Fruit fly (Drosophila melanogaster) whole organism, embryonic: Measurements from ENCODE around the gene CG11891.

Experiments used
- Atf6 ChIP-seq: fragments of 200-800 bp; sonication (Bioruptor generic); IDR thresholded peaks from 2 replicates; pipeline ENCODE4 v1.3.6; 2022; ENCODE audit warnings: missing biosample characterization, missing genetic modification characterization
- CG11560 ChIP-seq: fragments of 200-800 bp; sonication (Bioruptor generic); IDR thresholded peaks from 3 replicates; pipeline ENCODE4 v1.3.6; 2022; ENCODE audit warnings: missing biosample characterization, missing genetic modification characterization
- CG12659 ChIP-seq: fragments of 200-800 bp; sonication (Bioruptor generic); optimal IDR thresholded peaks from 3 replicates; lab custom pipeline; 2017; ENCODE audit warnings: mild to moderate bottlenecking, missing biosample characterization, missing genetic modification reagents, missing genetic modification characterization
- CG12769 ChIP-seq: fragments of 200-800 bp; sonication (Bioruptor generic); optimal IDR thresholded peaks from 2 replicates; lab custom pipeline; 2019; ENCODE audit warnings: missing biosample characterization, mild to moderate bottlenecking, missing genetic modification characterization, moderate library complexity
- CG13287 ChIP-seq: fragments of 200-800 bp; sonication (Bioruptor generic); IDR thresholded peaks from 2 replicates; pipeline ENCODE4 v1.3.6; 2022; ENCODE audit warnings: missing biosample characterization, missing genetic modification characterization; ENCODE audit not compliant: partially characterized antibody
- CG13894 ChIP-seq: fragments of 200-800 bp; sonication (Bioruptor generic); optimal IDR thresholded peaks from 3 replicates; lab custom pipeline; 2018; ENCODE audit warnings: missing biosample characterization, mild to moderate bottlenecking, missing genetic modification characterization, moderate library complexity
- CG15514 ChIP-seq: fragments of 200-800 bp; sonication (Bioruptor generic); optimal IDR thresholded peaks from 3 replicates; lab custom pipeline; 2017; ENCODE audit warnings: missing biosample characterization, missing genetic modification characterization, mild to moderate bottlenecking, moderate library complexity, missing genetic modification reagents
- CG1792 ChIP-seq: fragments of 200-800 bp; sonication (Bioruptor generic); optimal IDR thresholded peaks from 2 replicates; lab custom pipeline; 2016; ENCODE audit warnings: missing biosample characterization, missing genetic modification characterization
- CG42726 ChIP-seq: fragments of 200-800 bp; sonication (Bioruptor generic); IDR thresholded peaks from 2 replicates; pipeline ENCODE4 v1.3.6; 2022; ENCODE audit warnings: missing biosample characterization, missing genetic modification characterization; ENCODE audit not compliant: partially characterized antibody
- CG4360 ChIP-seq: fragments of 200-800 bp; sonication (Bioruptor generic); IDR thresholded peaks from 2 replicates; pipeline ENCODE4 v1.3.6; 2022; ENCODE audit warnings: missing biosample characterization, missing genetic modification characterization
- CG4404 ChIP-seq: fragments of 200-800 bp; sonication (Bioruptor generic); IDR thresholded peaks from 2 replicates; pipeline ENCODE4 v1.3.6; 2022; ENCODE audit warnings: missing biosample characterization, missing genetic modification characterization
- CG6765 ChIP-seq: fragments of 200-800 bp; sonication (Bioruptor generic); optimal IDR thresholded peaks from 3 replicates; lab custom pipeline; 2017; ENCODE audit warnings: missing biosample characterization, mild to moderate bottlenecking, missing genetic modification characterization
- CG9797 ChIP-seq: fragments of 200-800 bp; sonication (Bioruptor generic); optimal IDR thresholded peaks from 3 replicates; lab custom pipeline; 2018; ENCODE audit warnings: missing biosample characterization, mild to moderate bottlenecking, missing genetic modification characterization
- CG9817 ChIP-seq: fragments of 200-800 bp; sonication (Bioruptor generic); optimal IDR thresholded peaks from 2 replicates; lab custom pipeline; 2018; ENCODE audit warnings: missing biosample characterization, mild to moderate bottlenecking, missing genetic modification characterization, moderate library complexity
- CG9932 ChIP-seq: fragments of 200-800 bp; sonication (Bioruptor generic); IDR thresholded peaks from 2 replicates; pipeline ENCODE4 v1.3.6; 2022; ENCODE audit warnings: missing biosample characterization, missing genetic modification characterization
- Chrac-16 ChIP-seq: fragments of 200-800 bp; sonication (Bioruptor generic); optimal IDR thresholded peaks from 3 replicates; lab custom pipeline; 2016; ENCODE audit warnings: missing biosample characterization, missing genetic modification characterization
- Dbx ChIP-seq: fragments of 200-800 bp; sonication (Bioruptor generic); IDR thresholded peaks from 3 replicates; pipeline ENCODE4 v1.3.6; 2022; ENCODE audit warnings: missing biosample characterization, missing genetic modification characterization
- Dll ChIP-seq: fragments of 200-800 bp; sonication (Bioruptor generic); IDR thresholded peaks from 4 replicates; pipeline ENCODE4 v1.3.6; 2022; ENCODE audit warnings: missing biosample characterization, missing genetic modification characterization; ENCODE audit not compliant: partially characterized antibody
- Drgx ChIP-seq: fragments of 200-800 bp; sonication (Bioruptor generic); IDR thresholded peaks from 2 replicates; pipeline ENCODE4 v1.3.6; 2022; ENCODE audit warnings: missing biosample characterization, missing genetic modification characterization
- Eip74EF ChIP-seq, 2 experiments: fragments of 200-800 bp in 1 of 2; fragments of >200 bp in 1 of 2; sonication (Bioruptor generic) in 1 of 2; optimal IDR thresholded peaks; 2 replicates each; lab custom pipeline; 2017 to 2019; ENCODE audit warnings: missing biosample characterization in 2 of 2, missing genetic modification characterization in 2 of 2, mild to moderate bottlenecking in 1 of 2, moderate library complexity in 1 of 2
- HLHmδ ChIP-seq: fragments of 200-800 bp; sonication (Bioruptor generic); optimal IDR thresholded peaks from 2 replicates; lab custom pipeline; 2018; ENCODE audit warnings: missing biosample characterization, mild to moderate bottlenecking, missing genetic modification characterization, moderate library complexity
- Hand ChIP-seq: fragments of 200-800 bp; sonication (Bioruptor generic); optimal IDR thresholded peaks from 2 replicates; lab custom pipeline; 2017; ENCODE audit warnings: mild to moderate bottlenecking, missing biosample characterization, missing genetic modification reagents, missing genetic modification characterization
- Kr ChIP-seq: fragments of 200-800 bp; sonication (Bioruptor generic); optimal IDR thresholded peaks from 2 replicates; lab custom pipeline; 2017; ENCODE audit warnings: missing biosample characterization, mild to moderate bottlenecking, missing genetic modification characterization
- Med ChIP-seq: fragments of 200-800 bp; sonication (Bioruptor generic); peaks from one replicate; lab custom pipeline; 2016; ENCODE audit warnings: missing biosample characterization, missing genetic modification characterization, mild to moderate bottlenecking, inconsistent platforms, moderate library complexity
- Sox100B ChIP-seq: fragments of 200-800 bp; sonication (Bioruptor generic); optimal IDR thresholded peaks from 3 replicates; lab custom pipeline; 2018; ENCODE audit warnings: missing biosample characterization, mild to moderate bottlenecking, missing genetic modification characterization
- abd-A ChIP-seq: fragments of 200-800 bp; sonication (Bioruptor generic); optimal IDR thresholded peaks from 3 replicates; lab custom pipeline; 2019; ENCODE audit warnings: missing biosample characterization, mild to moderate bottlenecking, missing genetic modification characterization, moderate library complexity
- ap ChIP-seq: fragments of 200-800 bp; sonication (Bioruptor generic); IDR thresholded peaks from 2 replicates; pipeline ENCODE4 v1.3.6; 2022; ENCODE audit warnings: missing biosample characterization, missing genetic modification characterization
- ase ChIP-seq: fragments of 200-800 bp; sonication (Bioruptor generic); IDR thresholded peaks from 3 replicates; pipeline ENCODE4 v1.3.6; 2022; ENCODE audit warnings: missing biosample characterization, missing genetic modification characterization
- chinmo ChIP-seq: fragments of 200-800 bp; sonication (Bioruptor generic); IDR thresholded peaks from 4 replicates; pipeline ENCODE4 v1.3.6; 2022; ENCODE audit warnings: missing biosample characterization, missing genetic modification characterization; ENCODE audit not compliant: partially characterized antibody
- crc ChIP-seq: fragments of 200-800 bp; sonication (Bioruptor generic); optimal IDR thresholded peaks from 2 replicates; lab custom pipeline; 2016; ENCODE audit warnings: missing biosample characterization, missing genetic modification characterization
- crp ChIP-seq, 2 experiments: fragments of 200-800 bp; sonication (Bioruptor generic); optimal IDR thresholded peaks; 2 replicates in 1 of 2; 3 replicates in 1 of 2; lab custom pipeline; 2017; ENCODE audit warnings: missing biosample characterization in 2 of 2, missing genetic modification characterization in 2 of 2, mild to moderate bottlenecking in 1 of 2, moderate library complexity in 1 of 2
- cwo ChIP-seq: fragments of 200-800 bp; sonication (Bioruptor generic); optimal IDR thresholded peaks from 3 replicates; lab custom pipeline; 2017; ENCODE audit warnings: missing biosample characterization, missing genetic modification characterization, mild to moderate bottlenecking, moderate library complexity, missing genetic modification reagents
- knrl ChIP-seq: fragments of 200-800 bp; sonication (Bioruptor generic); IDR thresholded peaks from 3 replicates; pipeline ENCODE4 v1.3.6; 2022; ENCODE audit warnings: missing biosample characterization, missing genetic modification characterization; ENCODE audit not compliant: partially characterized antibody
- mirr ChIP-seq: fragments of 200-800 bp; sonication (Bioruptor generic); optimal IDR thresholded peaks from 3 replicates; lab custom pipeline; 2018; ENCODE audit warnings: missing biosample characterization, mild to moderate bottlenecking, missing genetic modification characterization
- nmo ChIP-seq: fragments of 200-800 bp; sonication (Bioruptor generic); optimal IDR thresholded peaks from 2 replicates; lab custom pipeline; 2018; ENCODE audit warnings: missing biosample characterization, mild to moderate bottlenecking, missing genetic modification characterization, moderate library complexity
- nom ChIP-seq: fragments of 200-800 bp; sonication (Bioruptor generic); optimal IDR thresholded peaks from 2 replicates; lab custom pipeline; 2017; ENCODE audit warnings: missing biosample characterization, missing genetic modification characterization, mild to moderate bottlenecking, moderate library complexity, missing genetic modification reagents
- sd ChIP-seq: fragments of 200-800 bp; sonication (Bioruptor generic); optimal IDR thresholded peaks from 3 replicates; lab custom pipeline; 2018; ENCODE audit warnings: missing biosample characterization, mild to moderate bottlenecking, missing genetic modification characterization, moderate library complexity
- sug ChIP-seq: fragments of 200-800 bp; optimal IDR thresholded peaks from 2 replicates; lab custom pipeline; 2019; ENCODE audit warnings: missing biosample characterization, mild to moderate bottlenecking, missing genetic modification characterization, moderate library complexity
- tap ChIP-seq: fragments of 200-800 bp; optimal IDR thresholded peaks from 3 replicates; lab custom pipeline; 2019; ENCODE audit warnings: missing biosample characterization, mild to moderate bottlenecking, missing genetic modification characterization, moderate library complexity
- ttk ChIP-seq: fragments of 200-800 bp; sonication (Bioruptor generic); IDR thresholded peaks from 2 replicates; pipeline ENCODE4 v2.1.2; 2022; ENCODE audit warnings: missing biosample characterization, missing genetic modification characterization
- vvl ChIP-seq: fragments of 200-800 bp; sonication (Bioruptor generic); IDR thresholded peaks from 2 replicates; pipeline ENCODE4 v1.3.6; 2022; ENCODE audit warnings: missing biosample characterization, missing genetic modification characterization

CG11891 gene

dm6 chr3R:25235362-25235761 is 34.6 kb upstream of the CG11891 start, which contains the start of gene Sil1 (continued):
- TF ChIP-seq CG6765 (no peak), vvl (GFP tag; lab: Robert Waterston, UW) (no peak), Dll (GFP tag; lab: Robert Waterston, UW) (no peak), knrl (GFP tag; lab: Robert Waterston, UW) (peak; percentile 31; the same call in 1 of the 3 replicates), tap (tag; lab: Kevin White, UChicago) (no peak), CG13287 (GFP tag; lab: Robert Waterston, UW) (peak; percentile 9; the same call in 1 of the 2 replicates), CG9817 (tag; lab: Kevin White, UChicago) (no peak), crc (GFP tag; lab: Kevin White, UChicago) (no peak), CG9797 (GFP tag; lab: Kevin White, UChicago) (peak; percentile 75), CG15514 (GFP tag; lab: Kevin White, UChicago) (peak; percentile 99), CG12659 (GFP tag; lab: Kevin White, UChicago) (no peak)
- TF ChIP-seq, all 482 proteins: peak for 25

dm6 chr3R:25236121-25236520 is 33.9 kb upstream of the CG11891 start:
- TF ChIP-seq sug (tag; lab: Kevin White, UChicago): peak; percentile 3
- TF ChIP-seq Dbx (GFP tag; lab: Robert Waterston, UW): no peak
- peak; percentile 30 for TF ChIP-seq CG12769 (tag; lab: Kevin White, UChicago)
- peak; percentile 4 for TF ChIP-seq CG13894 (tag; lab: Kevin White, UChicago)
- TF ChIP-seq abd-A (tag; lab: Kevin White, UChicago): peak; percentile 62
- peak; percentile 65 for TF ChIP-seq Med
- peak; percentile 89 for TF ChIP-seq sd (tag; lab: Kevin White, UChicago)
- peak; percentile 52 for TF ChIP-seq cwo (GFP tag; lab: Kevin White, UChicago)
- TF ChIP-seq CG42726 (GFP tag; lab: Robert Waterston, UW): no peak
- TF ChIP-seq Drgx: no peak
- TF ChIP-seq mirr (GFP tag; lab: Kevin White, UChicago): peak; percentile 43
- TF ChIP-seq vvl (GFP tag; lab: Robert Waterston, UW): peak; percentile 36; the same call in 1 of the 2 replicates
- TF ChIP-seq, all 482 proteins: peak for 9

dm6 chr3R:25237314-25237713 is 32.7 kb upstream of the CG11891 start, which contains the start of gene Jhbp7:
Gene Jhbp7, plus strand, starts transcription at chr3R:25237614.
- TF ChIP-seq nom (GFP tag; lab: Kevin White, UChicago): peak; percentile 34
- peak; percentile 64 for TF ChIP-seq CG4360
- no peak for TF ChIP-seq CG11560

dm6 chr3R:25238771-25239700 is 31.0 kb upstream of the CG11891 start:
- TF ChIP-seq CG4404 (GFP tag; lab: Robert Waterston, UW): no peak
- TF ChIP-seq crp (GFP tag; optimal IDR thresholded peaks at IDR 0.05; lab: Kevin White, UChicago): no peak
- no peak for TF ChIP-seq ttk (GFP tag; lab: Robert Waterston, UW)
- no peak for TF ChIP-seq CG1792 (GFP tag; lab: Kevin White, UChicago)
- 0 out of 2 replicates have a peak, but pooled peaks have one; percentile 11 for TF ChIP-seq Atf6 (GFP tag; lab: Robert Waterston, UW)
- no peak for TF ChIP-seq ase (GFP tag; lab: Robert Waterston, UW)
- no peak for TF ChIP-seq Dll (GFP tag; lab: Robert Waterston, UW)
- TF ChIP-seq nom (GFP tag; lab: Kevin White, UChicago): peak; percentile 46
- TF ChIP-seq nmo (GFP tag; lab: Kevin White, UChicago): no peak
- TF ChIP-seq Eip74EF (GFP tag; optimal IDR thresholded peaks at IDR 0.05; lab: Kevin White, UChicago): peak in 1 of 2 experiments; percentile 10
- no peak for TF ChIP-seq Chrac-16 (GFP tag; lab: Kevin White, UChicago)
- TF ChIP-seq cwo (GFP tag; lab: Kevin White, UChicago): peak; percentile 64
- no peak for TF ChIP-seq Sox100B
- TF ChIP-seq Kr: no peak
- TF ChIP-seq Hand: no peak
- 0 out of 4 replicates have a peak, but pooled peaks have one; percentile 44 for TF ChIP-seq chinmo (GFP tag; lab: Robert Waterston, UW)
- TF ChIP-seq CG9932 (GFP tag; lab: Robert Waterston, UW): no peak
- no peak for TF ChIP-seq HLHmδ (GFP tag; lab: Kevin White, UChicago)
- peak; percentile 84 for TF ChIP-seq sug (tag; lab: Kevin White, UChicago)
- TF ChIP-seq ap: no peak
